Fruit fly (Drosophila melanogaster): Measurements from ENCODE around the gene CG5953.
A peak's percentile ranks its signal among the peaks of the same experiment; 100 is the strongest.

Gene CG5953

dm6 chr2L:16519582-16520474 lies 12.8 kb downstream of the CG5953 start (continued):
- TF ChIP-seq CG4328 (GFP tag; optimal IDR thresholded peaks at IDR 0.05) (no peak), Asciz (GFP tag; optimal IDR thresholded peaks at IDR 0.05) (no peak), rib (GFP tag; IDR thresholded peaks at IDR 0.05) (no peak), CG10565 (GFP tag; optimal IDR thresholded peaks at IDR 0.05) (no peak), CG7928 (GFP tag; optimal IDR thresholded peaks at IDR 0.05) (no peak), sug (tag; optimal IDR thresholded peaks at IDR 0.05) (peak; percentile 10), tgo (GFP tag; IDR thresholded peaks at IDR 0.05) (no peak; the same call in 1 of the 3 replicates), CG5953 (GFP tag; IDR thresholded peaks at IDR 0.05) (no peak), BtbVII (GFP tag; optimal IDR thresholded peaks at IDR 0.05) (no peak), Hand (GFP tag; optimal IDR thresholded peaks at IDR 0.05) (no peak), sc (optimal IDR thresholded peaks at IDR 0.05) (no peak), sc (GFP tag; optimal IDR thresholded peaks at IDR 0.05) (no peak), CG17829 (tag; optimal IDR thresholded peaks at IDR 0.05) (peak; percentile 25), Usf (GFP tag; optimal IDR thresholded peaks at IDR 0.05) (no peak), CG8478 (optimal IDR thresholded peaks at IDR 0.05) (no peak), CG12659 (GFP tag; optimal IDR thresholded peaks at IDR 0.05) (peak; percentile 28), eve (GFP tag; optimal IDR thresholded peaks at IDR 0.05) (no peak), CG8290 (GFP tag; optimal IDR thresholded peaks at IDR 0.05) (peak; percentile 16), CG8290 (tag; optimal IDR thresholded peaks at IDR 0.05) (no peak), Opbp (GFP tag; IDR thresholded peaks at IDR 0.05; ENCODE audit: partially characterized antibody) (no peak), Bdp1 (GFP tag; optimal IDR thresholded peaks at IDR 0.05) (no peak), en (GFP tag; optimal IDR thresholded peaks at IDR 0.05) (peak; percentile 1), Camta (GFP tag; optimal IDR thresholded peaks at IDR 0.05) (no peak), CG11093 (GFP tag; IDR thresholded peaks at IDR 0.05) (no peak), ftz-f1 (GFP tag; optimal IDR thresholded peaks at IDR 0.05) (no peak), Fer2 (tag; optimal IDR thresholded peaks at IDR 0.05) (no peak), jing (GFP tag; optimal IDR thresholded peaks at IDR 0.05) (no peak), CG14710 (tag; optimal IDR thresholded peaks at IDR 0.05) (peak; percentile 12), sens (GFP tag) (peak; percentile 86), ind (GFP tag; optimal IDR thresholded peaks at IDR 0.05) (peak; percentile 43), NFAT (GFP tag; IDR thresholded peaks at IDR 0.05) (peak; percentile 34; the same call in 1 of the 2 replicates), CG8089 (GFP tag; optimal IDR thresholded peaks at IDR 0.05) (no peak), sr (GFP tag; IDR thresholded peaks at IDR 0.05) (no peak), sens-2 (GFP tag; IDR thresholded peaks at IDR 0.05) (no peak), ems (GFP tag; optimal IDR thresholded peaks at IDR 0.05) (no peak), Lim3 (GFP tag; IDR thresholded peaks at IDR 0.05) (no peak), CG17359 (tag; optimal IDR thresholded peaks at IDR 0.05) (no peak), NfI (GFP tag; optimal IDR thresholded peaks at IDR 0.05) (peak; percentile 48), CTCF (GFP tag; optimal IDR thresholded peaks at IDR 0.05) (no peak), danr (GFP tag; IDR thresholded peaks at IDR 0.05) (no peak), CG4282 (GFP tag; optimal IDR thresholded peaks at IDR 0.05) (no peak), bcd (GFP tag; optimal IDR thresholded peaks at IDR 0.05) (peak; percentile 35), maf-S (GFP tag; optimal IDR thresholded peaks at IDR 0.05) (no peak), tna (GFP tag; IDR thresholded peaks at IDR 0.05; ENCODE audit: partially characterized antibody) (no peak), CG34224 (GFP tag; IDR thresholded peaks at IDR 0.05; ENCODE audit: partially characterized antibody) (no peak; the same call in 2 of the 3 replicates), al (GFP tag; IDR thresholded peaks at IDR 0.05) (no peak), D (optimal IDR thresholded peaks at IDR 0.05) (no peak), D (GFP tag; optimal IDR thresholded peaks at IDR 0.05) (peak; percentile 18), tll (GFP tag; optimal IDR thresholded peaks at IDR 0.05) (no peak), z (GFP tag; IDR thresholded peaks at IDR 0.05) (no peak), CG10462 (GFP tag; optimal IDR thresholded peaks at IDR 0.05) (no peak), CG3065 (GFP tag; optimal IDR thresholded peaks at IDR 0.05) (no peak)
